Worm (Caenorhabditis elegans): Measurements from ENCODE around the gene acl-7.
A peak's percentile ranks its signal among the peaks of the same experiment; 100 is the strongest.

The acl-7 gene

ce11 chrII:12805765-12806384 is 10.4 kb downstream of the acl-7 start (continued):
- TF ChIP-seq nhr-19 (GFP tag; conservative IDR thresholded peaks at IDR 0.05) (peak; percentile 90), tbx-2 (tag; optimal IDR thresholded peaks at IDR 0.05) (peak; percentile 33), mef-2 (tag; optimal IDR thresholded peaks at IDR 0.05) (no peak), ztf-11 (tag; optimal IDR thresholded peaks at IDR 0.05) (peak in 1 of 2 experiments; percentile 2), dpl-1 (GFP tag; optimal IDR thresholded peaks at IDR 0.05) (peak in 2 of 3 experiments; percentile 15 to 57), nhr-237 (tag; optimal IDR thresholded peaks at IDR 0.05) (no peak), nhr-71 (tag; optimal IDR thresholded peaks at IDR 0.05) (peak; percentile 51), swsn-7 (tag; optimal IDR thresholded peaks at IDR 0.05) (peak; percentile 41), jun-1 (tag; optimal IDR thresholded peaks at IDR 0.05) (no peak), fkh-8 (tag; optimal IDR thresholded peaks at IDR 0.05) (peak; percentile 59), lin-35 (GFP tag; optimal IDR thresholded peaks at IDR 0.05) (peak in 1 of 2 experiments; percentile 59), unc-86 (tag; optimal IDR thresholded peaks at IDR 0.05) (peak; percentile 60), skn-1 (tag; optimal IDR thresholded peaks at IDR 0.05) (peak; percentile 16), sptf-1 (tag; optimal IDR thresholded peaks at IDR 0.05) (no peak), mdl-1 (tag; optimal IDR thresholded peaks at IDR 0.05) (peak in 1 of 2 experiments; percentile 6), lin-15B (tag; optimal IDR thresholded peaks at IDR 0.05) (peak; percentile 47), F16B12.6 (tag; optimal IDR thresholded peaks at IDR 0.05) (no peak)

DNA sequence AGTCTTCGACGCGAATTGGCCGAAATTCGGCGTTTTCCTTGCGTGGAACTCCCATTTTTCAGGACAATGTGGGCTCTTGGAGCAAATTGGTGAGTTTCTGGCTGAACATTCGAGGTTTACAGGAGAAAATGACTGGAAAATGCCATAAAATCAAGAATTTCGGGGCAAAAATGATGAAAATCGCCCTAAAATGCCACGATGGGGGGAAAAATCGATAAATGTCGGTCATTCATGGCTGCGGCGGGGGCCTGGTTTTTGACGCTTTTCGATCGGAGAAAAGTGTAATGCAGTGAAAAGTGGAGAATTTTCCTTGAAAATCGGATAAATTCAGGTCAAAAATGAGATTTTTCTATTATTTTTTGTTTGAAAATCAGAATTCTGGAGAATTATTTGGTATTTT is 11.1 kb downstream of the acl-7 start, which contains the start of the genes Y46G5A.18 and Y46G5A.47:
Gene Y46G5A.18 (minus strand): TSS at position 101 of the 400 bp plus-strand sequence.
Gene Y46G5A.47 (minus strand): TSS at position 146 of the 400 bp plus-strand sequence.
- TF ChIP-seq nhr-12 (tag; optimal IDR thresholded peaks at IDR 0.05) = no peak
- TF ChIP-seq zip-4 (GFP tag; optimal IDR thresholded peaks at IDR 0.05) = no peak
- no peak for TF ChIP-seq nhr-84 (tag; optimal IDR thresholded peaks at IDR 0.05)
- no peak for TF ChIP-seq C34B4.2 (tag; optimal IDR thresholded peaks at IDR 0.05)
- no peak for TF ChIP-seq nhr-237 (tag; optimal IDR thresholded peaks at IDR 0.05)
- TF ChIP-seq fos-1 (tag; optimal IDR thresholded peaks at IDR 0.05) = no peak
- no peak for TF ChIP-seq sox-4 (tag; optimal IDR thresholded peaks at IDR 0.05)

ce11 chrII:12799927-12800522 is 16.2 kb downstream of the acl-7 start:
- TF ChIP-seq isw-1 (GFP tag; IDR thresholded peaks at IDR 0.05) = no peak
- no peak for TF ChIP-seq mep-1 (tag; optimal IDR thresholded peaks at IDR 0.05)
- peak; percentile 45 for TF ChIP-seq nhr-85 (tag)
- TF ChIP-seq fkh-10 (GFP tag; optimal IDR thresholded peaks at IDR 0.05) = no peak
- TF ChIP-seq swsn-7 (tag; optimal IDR thresholded peaks at IDR 0.05) = peak; percentile 3
- TF ChIP-seq nhr-71 (tag; optimal IDR thresholded peaks at IDR 0.05) = peak; percentile 68
- no peak for TF ChIP-seq rnt-1 (tag; optimal IDR thresholded peaks at IDR 0.05)
- no peak for TF ChIP-seq aly-2 (tag; optimal IDR thresholded peaks at IDR 0.05)
- TF ChIP-seq ama-1 (optimal IDR thresholded peaks at IDR 0.05) = no peak
- no peak for TF ChIP-seq Y116A8C.19 (tag; optimal IDR thresholded peaks at IDR 0.05; ENCODE audit: borderline replicate concordance)
- TF ChIP-seq C16A3.4 (tag; optimal IDR thresholded peaks at IDR 0.05) = no peak
- peak; percentile 82 to 85 for TF ChIP-seq lsy-2 (tag; optimal IDR thresholded peaks at IDR 0.05)
- TF ChIP-seq elt-3 (tag; optimal IDR thresholded peaks at IDR 0.05) = peak in 2 of 6 experiments; percentile 21 to 32
- no peak for TF ChIP-seq pag-3 (tag; optimal IDR thresholded peaks at IDR 0.05; ENCODE audit: borderline replicate concordance, insufficient read depth)
- TF ChIP-seq ztf-4 (tag; optimal IDR thresholded peaks at IDR 0.05) = peak; percentile 4
- no peak for TF ChIP-seq lin-15B (tag; optimal IDR thresholded peaks at IDR 0.05)
- TF ChIP-seq ztf-11 (tag; optimal IDR thresholded peaks at IDR 0.05) = no peak
- peak; percentile 34; the same call in 1 of the 2 replicates for TF ChIP-seq grh-1 (GFP tag; IDR thresholded peaks at IDR 0.05)
- TF ChIP-seq dpl-1 (GFP tag; optimal IDR thresholded peaks at IDR 0.05) = peak; percentile 38 to 74 (median 53)
- no peak for TF ChIP-seq ceh-8 (GFP tag; optimal IDR thresholded peaks at IDR 0.05)
- TF ChIP-seq lin-14 (GFP tag; optimal IDR thresholded peaks at IDR 0.05) = peak; percentile 76
- peak; percentile 46 to 86 for TF ChIP-seq efl-1 (optimal IDR thresholded peaks at IDR 0.05)
- peak; percentile 70 to 71 for TF ChIP-seq efl-1 (GFP tag; optimal IDR thresholded peaks at IDR 0.05 in 1 of 2)
- no peak for TF ChIP-seq pax-3 (tag; optimal IDR thresholded peaks at IDR 0.05)
- no peak for TF ChIP-seq C34B4.2 (tag; optimal IDR thresholded peaks at IDR 0.05)
- TF ChIP-seq tlp-1 (tag; optimal IDR thresholded peaks at IDR 0.05) = no peak
- peak; percentile 65 for TF ChIP-seq blmp-1 (tag; optimal IDR thresholded peaks at IDR 0.05)
- TF ChIP-seq fkh-8 (tag; optimal IDR thresholded peaks at IDR 0.05) = no peak
- TF ChIP-seq nhr-76 (tag; optimal IDR thresholded peaks at IDR 0.05) = no peak
- TF ChIP-seq nhr-11 (tag; optimal IDR thresholded peaks at IDR 0.05) = peak; percentile 75
- peak; percentile 51 for TF ChIP-seq irx-1 (tag; optimal IDR thresholded peaks at IDR 0.05)
- TF ChIP-seq C04F5.9 (tag; optimal IDR thresholded peaks at IDR 0.05) = no peak
